Worm (Caenorhabditis elegans) whole organism, late embryonic: ENCODE results near the gene T18D3.9.

Experiments used
- che-1 ChIP-seq: sonication (generic microtip); optimal IDR thresholded peaks from 2 replicates; lab custom pipeline; 2016; ENCODE audit warnings: mild to moderate bottlenecking, missing genetic modification characterization, missing compliant biosample characterization
- nhr-11 ChIP-seq: fragments of 150-350 bp; optimal IDR thresholded peaks from 2 replicates; lab custom pipeline; 2014; ENCODE audit warnings: missing biosample characterization, missing genetic modification characterization
- unc-86 ChIP-seq: sonication (generic microtip); optimal IDR thresholded peaks from 2 replicates; lab custom pipeline; 2016; ENCODE audit warnings: missing genetic modification characterization, missing compliant biosample characterization

ce11 chrX:12454290-12454795 lies at the start of gene T18D3.9, which contains the start of gene T18D3.1:
- TF ChIP-seq nhr-11 (tag; lab: Kevin White, UChicago): no peak
- TF ChIP-seq che-1 (tag; lab: Kevin White, UChicago): no peak
- TF ChIP-seq unc-86 (tag; lab: Kevin White, UChicago): no peak
